Worm (Caenorhabditis elegans) whole organism, young adult: ENCODE measurements around the gene Y17D7C.2.
A peak's percentile ranks its signal among the peaks of the same experiment; 100 is the strongest.

ENCODE experiments used
- B0261.1 ChIP-seq: sonication (generic microtip); optimal IDR thresholded peaks from 2 replicates; lab custom pipeline; 2016; ENCODE audit warnings: mild to moderate bottlenecking, missing genetic modification characterization, moderate library complexity, missing compliant biosample characterization
- F33H1.4 ChIP-seq: fragments of 200-800 bp; sonication (Bioruptor generic); IDR thresholded peaks from 2 replicates; pipeline ENCODE4 v1.3.6; 2022; ENCODE audit warnings: missing genetic modification reagents, missing genetic modification characterization, missing compliant biosample characterization
- F37B4.10 ChIP-seq: fragments of 200-800 bp; sonication (Bioruptor generic); IDR thresholded peaks from 2 replicates; pipeline ENCODE4 v1.3.6; 2022; ENCODE audit warnings: missing genetic modification characterization, missing compliant biosample characterization
- F39B2.1 ChIP-seq: fragments of 200-800 bp; sonication (Bioruptor generic); IDR thresholded peaks from 2 replicates; pipeline ENCODE4 v1.3.6; 2022; ENCODE audit warnings: missing genetic modification reagents, missing genetic modification characterization, missing compliant biosample characterization
- F49E8.2 ChIP-seq: sonication (generic microtip); optimal IDR thresholded peaks from 3 replicates; lab custom pipeline; 2017; ENCODE audit warnings: missing genetic modification characterization, mild to moderate bottlenecking, missing compliant biosample characterization, antibody characterized with exemption, moderate library complexity; ENCODE audit not compliant: insufficient read depth
- T26A5.8 ChIP-seq: sonication (generic microtip); optimal IDR thresholded peaks from 2 replicates; lab custom pipeline; 2016; ENCODE audit warnings: missing genetic modification characterization, missing compliant biosample characterization
- Y95B8A.8 ChIP-seq: fragments of 200-800 bp; sonication (Bioruptor generic); IDR thresholded peaks from 2 replicates; pipeline ENCODE4 v1.3.6; 2022; ENCODE audit warnings: missing genetic modification reagents, missing genetic modification characterization, missing compliant biosample characterization
- ZK185.1 ChIP-seq: sonication (generic microtip); optimal IDR thresholded peaks from 2 replicates; lab custom pipeline; 2016; ENCODE audit warnings: mild to moderate bottlenecking, missing genetic modification characterization, missing compliant biosample characterization; ENCODE audit not compliant: poor library complexity, severe bottlenecking
- aptf-3 ChIP-seq: fragments of 200-800 bp; sonication (Bioruptor generic); IDR thresholded peaks from 2 replicates; pipeline ENCODE4 v1.3.6; 2022; ENCODE audit warnings: missing genetic modification characterization, missing compliant biosample characterization
- cebp-1 ChIP-seq, 2 experiments: fragments of 200-800 bp in 1 of 2; sonication (Bioruptor generic) in 1 of 2; sonication (generic microtip) in 1 of 2; IDR thresholded peaks in 1 of 2; optimal IDR thresholded peaks in 1 of 2; 2 replicates each; pipeline versions ENCODE4 v1.3.6 to Lab custom; 2017 to 2022; ENCODE audit warnings: missing compliant biosample characterization in 2 of 2, missing genetic modification characterization in 2 of 2, mild to moderate bottlenecking in 1 of 2, missing genetic modification reagents in 1 of 2, moderate library complexity in 1 of 2
- cebp-2 ChIP-seq: fragments of 200-800 bp; sonication (Bioruptor generic); IDR thresholded peaks from 2 replicates; pipeline ENCODE4 v1.3.6; 2022; ENCODE audit warnings: missing genetic modification characterization, missing compliant biosample characterization
- ceh-100 ChIP-seq: fragments of 200-800 bp; sonication (Bioruptor generic); IDR thresholded peaks from 2 replicates; pipeline ENCODE4 v1.3.6; 2022; ENCODE audit warnings: missing genetic modification reagents, missing genetic modification characterization, missing compliant biosample characterization
- ceh-58 ChIP-seq: fragments of 200-800 bp; sonication (Bioruptor generic); IDR thresholded peaks from 2 replicates; pipeline ENCODE4 v1.3.6; 2022; ENCODE audit warnings: missing genetic modification characterization, missing compliant biosample characterization
- ceh-79 ChIP-seq: sonication (generic microtip); optimal IDR thresholded peaks from 2 replicates; lab custom pipeline; 2017; ENCODE audit warnings: mild to moderate bottlenecking, missing genetic modification characterization, missing compliant biosample characterization
- dpff-1 ChIP-seq: sonication (generic microtip); optimal IDR thresholded peaks from 2 replicates; lab custom pipeline; 2017; ENCODE audit warnings: mild to moderate bottlenecking, missing genetic modification characterization, missing compliant biosample characterization
- efl-1 ChIP-seq: fragments of 150-350 bp; optimal IDR thresholded peaks from 2 replicates; lab custom pipeline; 2014; ENCODE audit warnings: missing biosample characterization, missing genetic modification reagents, missing genetic modification characterization
- egl-18 ChIP-seq: fragments of 200-800 bp; sonication (Bioruptor generic); IDR thresholded peaks from 2 replicates; pipeline ENCODE4 v1.3.6; 2022; ENCODE audit warnings: missing genetic modification reagents, missing genetic modification characterization, missing compliant biosample characterization
- egl-44 ChIP-seq: fragments of 200-800 bp; sonication (Bioruptor generic); IDR thresholded peaks from 2 replicates; pipeline ENCODE4 v1.3.6; 2022; ENCODE audit warnings: missing genetic modification reagents, missing genetic modification characterization, missing compliant biosample characterization
- ets-4 ChIP-seq: fragments of 200-800 bp; sonication (Bioruptor generic); optimal IDR thresholded peaks from 2 replicates; lab custom pipeline; 2018; ENCODE audit warnings: mild to moderate bottlenecking, missing genetic modification characterization, missing compliant biosample characterization
- fkh-3 ChIP-seq: sonication (generic microtip); optimal IDR thresholded peaks from 2 replicates; lab custom pipeline; 2016; ENCODE audit warnings: mild to moderate bottlenecking, missing genetic modification characterization, missing compliant biosample characterization
- him-1 ChIP-seq: sonication (generic microtip); optimal IDR thresholded peaks from 2 replicates; lab custom pipeline; 2016; ENCODE audit warnings: missing genotype, missing genetic modification reagents, missing genetic modification characterization, missing compliant biosample characterization
- hlh-12 ChIP-seq: sonication (generic microtip); optimal IDR thresholded peaks from 2 replicates; lab custom pipeline; 2016; ENCODE audit warnings: missing genetic modification characterization, missing compliant biosample characterization
- hlh-26 ChIP-seq: fragments of 200-800 bp; sonication (Bioruptor generic); conservative IDR thresholded peaks from 2 replicates; pipeline ENCODE4 v1.3.6; 2022; ENCODE audit warnings: missing genetic modification reagents, missing genetic modification characterization, missing compliant biosample characterization
- hsf-1 ChIP-seq: fragments of 200-800 bp; sonication (Bioruptor generic); IDR thresholded peaks from 2 replicates; pipeline ENCODE4 v1.3.6; 2022; ENCODE audit warnings: missing genetic modification reagents, missing genetic modification characterization, missing compliant biosample characterization
- let-526 ChIP-seq: fragments of 200-800 bp; sonication (Bioruptor generic); IDR thresholded peaks from 2 replicates; pipeline ENCODE4 v1.3.6; 2022; ENCODE audit warnings: missing genetic modification reagents, missing genetic modification characterization, missing compliant biosample characterization
- lin-54 ChIP-seq: fragments of 200-800 bp; sonication (Bioruptor generic); optimal IDR thresholded peaks from 2 replicates; lab custom pipeline; 2018; ENCODE audit warnings: mild to moderate bottlenecking, missing genetic modification characterization, missing compliant biosample characterization
- madf-10 ChIP-seq: sonication (generic microtip); optimal IDR thresholded peaks from 2 replicates; lab custom pipeline; 2016; ENCODE audit warnings: mild to moderate bottlenecking, missing genetic modification characterization, missing compliant biosample characterization
- mxl-1 ChIP-seq: sonication (generic microtip); optimal IDR thresholded peaks from 2 replicates; lab custom pipeline; 2016; ENCODE audit warnings: missing genetic modification characterization, missing compliant biosample characterization
- nfya-1 ChIP-seq: sonication (generic microtip); optimal IDR thresholded peaks from 2 replicates; lab custom pipeline; 2017; ENCODE audit warnings: antibody characterized with exemption, missing compliant biosample characterization, missing genetic modification characterization, borderline replicate concordance; ENCODE audit not compliant: insufficient read depth
- nfyb-1 ChIP-seq: fragments of 200-800 bp; sonication (Bioruptor generic); IDR thresholded peaks from 2 replicates; pipeline ENCODE4 v1.3.6; 2022; ENCODE audit warnings: missing genetic modification reagents, missing genetic modification characterization, missing compliant biosample characterization
- nhr-120 ChIP-seq: fragments of 200-800 bp; sonication (Bioruptor generic); IDR thresholded peaks from 2 replicates; pipeline ENCODE4 v1.3.6; 2022; ENCODE audit warnings: missing genetic modification characterization, missing compliant biosample characterization
- rpc-1 ChIP-seq, 2 experiments: fragments of 150-350 bp in 1 of 2; sonication (generic microtip) in 1 of 2; optimal IDR thresholded peaks; 2 replicates each; lab custom pipeline; 2014 to 2018; ENCODE audit warnings: missing biosample characterization in 1 of 2, missing genetic modification characterization in 1 of 2, missing genetic modification reagents in 1 of 2, missing genotype in 1 of 2
- snpc-1.1 ChIP-seq: sonication (generic microtip); optimal IDR thresholded peaks from 2 replicates; lab custom pipeline; 2017; ENCODE audit warnings: missing genetic modification characterization, mild to moderate bottlenecking, missing compliant biosample characterization, antibody characterized with exemption, moderate library complexity, missing genotype, missing genetic modification reagents; ENCODE audit not compliant: insufficient read depth
- snpc-1.3 ChIP-seq: sonication (generic microtip); optimal IDR thresholded peaks from 2 replicates; lab custom pipeline; 2017; ENCODE audit warnings: missing genetic modification characterization, mild to moderate bottlenecking, missing compliant biosample characterization, antibody characterized with exemption, moderate library complexity, missing genotype, missing genetic modification reagents; ENCODE audit not compliant: insufficient read depth
- tbp1 ChIP-seq: fragments of 200-800 bp; sonication (Bioruptor generic); optimal IDR thresholded peaks from 2 replicates; lab custom pipeline; 2018; ENCODE audit warnings: mild to moderate bottlenecking, missing genetic modification characterization, missing compliant biosample characterization
- tbx-9 ChIP-seq: sonication (generic microtip); optimal IDR thresholded peaks from 2 replicates; lab custom pipeline; 2016; ENCODE audit warnings: borderline replicate concordance, missing genetic modification characterization, inconsistent platforms, missing compliant biosample characterization
- tlf-1 ChIP-seq: fragments of 200-800 bp; sonication (Bioruptor generic); optimal IDR thresholded peaks from 2 replicates; lab custom pipeline; 2018; ENCODE audit warnings: mild to moderate bottlenecking, missing genetic modification characterization, missing compliant biosample characterization
- unc-62 ChIP-seq: fragments of 150-350 bp; optimal IDR thresholded peaks from 2 replicates; lab custom pipeline; 2014; ENCODE audit warnings: missing biosample characterization, missing genetic modification reagents, missing genetic modification characterization
- zfh-2 ChIP-seq: fragments of 200-800 bp; sonication (Bioruptor generic); conservative IDR thresholded peaks from 2 replicates; pipeline ENCODE4 v1.3.6; 2022; ENCODE audit warnings: missing genetic modification reagents, missing genetic modification characterization, missing compliant biosample characterization
- ztf-18 ChIP-seq: sonication (generic microtip); optimal IDR thresholded peaks from 2 replicates; lab custom pipeline; 2016; ENCODE audit warnings: missing genotype, mild to moderate bottlenecking, missing genetic modification characterization, missing compliant biosample characterization

Gene Y17D7C.2

DNA sequence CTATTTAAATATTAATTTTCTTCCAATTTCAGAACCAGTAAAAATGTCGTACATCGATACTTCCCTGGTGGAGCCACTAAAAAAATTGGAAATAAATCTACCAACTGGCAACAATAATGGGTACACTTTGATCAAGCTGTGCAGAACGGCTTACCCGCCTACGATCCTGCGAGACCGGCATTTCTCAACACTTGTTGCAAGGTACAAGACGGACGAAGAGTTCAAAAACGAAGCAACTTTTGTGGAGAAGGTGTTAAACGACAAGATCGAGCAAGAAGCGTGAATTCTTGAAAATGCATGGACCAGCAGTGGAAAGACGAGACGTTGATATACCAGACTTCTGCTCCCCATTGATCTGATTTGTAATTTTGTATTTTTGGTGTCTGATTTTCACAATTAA is 8.4 kb downstream of the Y17D7C.2 start:
- TF ChIP-seq let-526 (GFP tag; lab: Robert Waterston, UW) = no peak
- TF ChIP-seq efl-1 (GFP tag; lab: Kevin White, UChicago) = no peak
- TF ChIP-seq F49E8.2 (tag; lab: Kevin White, UChicago) = no peak
- TF ChIP-seq madf-10 (tag; lab: Kevin White, UChicago) = no peak
- TF ChIP-seq nfyb-1 = no peak
- TF ChIP-seq tbx-9 = no peak
- no peak for TF ChIP-seq ztf-18 (tag; lab: Kevin White, UChicago)
- peak; percentile 41 for TF ChIP-seq nfya-1 (tag; lab: Kevin White, UChicago)
- TF ChIP-seq nhr-120 (GFP tag; lab: Robert Waterston, UW) = peak; percentile 78; the same call in 1 of the 2 replicates
- peak; percentile 32; the same call in 1 of the 2 replicates for TF ChIP-seq aptf-3 (GFP tag; lab: Robert Waterston, UW)
- no peak for TF ChIP-seq hlh-26 (GFP tag; lab: Robert Waterston, UW)
- TF ChIP-seq Y95B8A.8 = no peak

- TF ChIP-seq T26A5.8 (tag; lab: Kevin White, UChicago) (no peak), mxl-1 (no peak), ZK185.1 (no peak), Y95B8A.8 (no peak), hlh-12 (tag; lab: Kevin White, UChicago) (peak; percentile 14), egl-18 (GFP tag; lab: Robert Waterston, UW) (no peak), snpc-1.1 (tag; lab: Kevin White, UChicago) (no peak), ceh-79 (tag; lab: Kevin White, UChicago) (no peak), B0261.1 (peak; percentile 26), ets-4 (no peak), unc-62 (GFP tag; lab: Kevin White, UChicago) (no peak), nhr-120 (GFP tag; lab: Robert Waterston, UW) (peak; percentile 86; the same call in 1 of the 2 replicates), dpff-1 (no peak), rpc-1 (optimal IDR thresholded peaks at IDR 0.05; lab: Kevin White, UChicago) (peak; percentile 3), rpc-1 (tag; optimal IDR thresholded peaks at IDR 0.05; lab: Kevin White, UChicago) (peak; percentile 61), cebp-1 (GFP tag; IDR thresholded peaks at IDR 0.05; lab: Robert Waterston, UW) (peak; percentile 38; the same call in 1 of the 2 replicates), cebp-1 (tag; optimal IDR thresholded peaks at IDR 0.05; lab: Kevin White, UChicago) (no peak), him-1 (tag; lab: Kevin White, UChicago) (no peak), ceh-58 (GFP tag; lab: Robert Waterston, UW) (peak; percentile 86; the same call in 1 of the 2 replicates), tbp1 (peak; percentile 70), aptf-3 (GFP tag; lab: Robert Waterston, UW) (peak; percentile 74; the same call in 1 of the 2 replicates)
These were observed 9.7 kb downstream of the Y17D7C.2 start for ce11 chrV:18710045-18710490.

ce11 chrV:18709203-18709860 is 10.5 kb downstream of the Y17D7C.2 start, which contains the start of gene Y17D7C.6:
Gene Y17D7C.6, plus strand, starts transcription at chrV:18709810.
- no peak for TF ChIP-seq ZK185.1
- TF ChIP-seq F39B2.1 (GFP tag; lab: Robert Waterston, UW) = no peak
- 0 out of 2 replicates have a peak, but pooled peaks have one; percentile 86 for TF ChIP-seq ceh-58 (GFP tag; lab: Robert Waterston, UW)
- no peak for TF ChIP-seq fkh-3
- 0 out of 2 replicates have a peak, but pooled peaks have one; percentile 65 for TF ChIP-seq aptf-3 (GFP tag; lab: Robert Waterston, UW)
- no peak for TF ChIP-seq hsf-1 (GFP tag; lab: Robert Waterston, UW)
- TF ChIP-seq cebp-2 (GFP tag; lab: Robert Waterston, UW) = 0 out of 2 replicates have a peak, but pooled peaks have one; percentile 7
- TF ChIP-seq lin-54 = no peak
- no peak for TF ChIP-seq F37B4.10 (GFP tag; lab: Robert Waterston, UW)
- peak; percentile 69 for TF ChIP-seq zfh-2
- peak; percentile 23; the same call in 1 of the 2 replicates for TF ChIP-seq egl-44 (GFP tag; lab: Robert Waterston, UW)
- no peak for TF ChIP-seq ceh-100 (GFP tag; lab: Robert Waterston, UW)
- no peak for TF ChIP-seq snpc-1.3
- TF ChIP-seq tlf-1 (GFP tag; lab: Kevin White, UChicago) = no peak
- no peak for TF ChIP-seq F33H1.4 (GFP tag; lab: Robert Waterston, UW)
